Worm (Caenorhabditis elegans) whole organism, mixed stage, embryonic: ENCODE data around the gene Y54F10BM.9.

Experiments
- ham-2 ChIP-seq: fragments of 200-800 bp; sonication (Bioruptor generic); optimal IDR thresholded peaks from 2 replicates; lab custom pipeline; 2018; ENCODE audit warnings: mild to moderate bottlenecking, missing genetic modification characterization, missing compliant biosample characterization
- nhr-12 ChIP-seq: fragments of 150-350 bp; optimal IDR thresholded peaks from 2 replicates; lab custom pipeline; 2014; ENCODE audit warnings: missing biosample characterization, missing genetic modification characterization
- nhr-237 ChIP-seq: fragments of 150-350 bp; optimal IDR thresholded peaks from 2 replicates; lab custom pipeline; 2014; ENCODE audit warnings: missing biosample characterization, missing genetic modification characterization
- pha-4 ChIP-seq: fragments of 150-350 bp; optimal IDR thresholded peaks from 2 replicates; lab custom pipeline; 2018; ENCODE audit warnings: missing biosample characterization, missing genetic modification reagents, missing genetic modification characterization
- unc-120 ChIP-seq: sonication (generic microtip); optimal IDR thresholded peaks from 2 replicates; lab custom pipeline; 2017; ENCODE audit warnings: missing genetic modification characterization, missing compliant biosample characterization; ENCODE audit not compliant: poor library complexity, severe bottlenecking
- unc-39 ChIP-seq: fragments of 150-350 bp; optimal IDR thresholded peaks from 2 replicates; lab custom pipeline; 2014; ENCODE audit warnings: missing biosample characterization, missing genetic modification characterization
- unc-62 ChIP-seq: fragments of 150-350 bp; optimal IDR thresholded peaks from 2 replicates; lab custom pipeline; 2014; ENCODE audit warnings: missing biosample characterization, missing genetic modification reagents, missing genetic modification characterization
- ztf-11 ChIP-seq: fragments of 150-350 bp; optimal IDR thresholded peaks from 2 replicates; lab custom pipeline; 2014; ENCODE audit warnings: missing biosample characterization, missing genetic modification characterization

- no peak for TF ChIP-seq nhr-12 (tag; lab: Kevin White, UChicago)
- TF ChIP-seq ham-2 (GFP tag; lab: Kevin White, UChicago), result no peak
- TF ChIP-seq pha-4 (tag; lab: Kevin White, UChicago), result no peak
- no peak for TF ChIP-seq nhr-237 (tag; lab: Kevin White, UChicago)
- no peak for TF ChIP-seq unc-120 (tag; lab: Kevin White, UChicago)
- TF ChIP-seq unc-39 (tag; lab: Kevin White, UChicago), result no peak
- no peak for TF ChIP-seq ztf-11 (tag; lab: Kevin White, UChicago)
- no peak for TF ChIP-seq unc-62 (GFP tag; lab: Kevin White, UChicago)
These were observed 27.9 kb downstream of the Y54F10BM.9 start, which contains the start of gene Y54F10BM.21 for ce11 chrIII:2276842-2277241.
